Worm (Caenorhabditis elegans) whole organism, midembryonic: ENCODE measurements around the gene twk-25.

Experiments used
- cog-1 ChIP-seq: sonication (generic microtip); optimal IDR thresholded peaks from 2 replicates; lab custom pipeline; 2016; ENCODE audit warnings: missing genetic modification characterization, missing compliant biosample characterization
- flt-1 ChIP-seq: fragments of 200-800 bp; sonication (Bioruptor generic); IDR thresholded peaks from 2 replicates; pipeline ENCODE4 v1.3.6; 2022; ENCODE audit warnings: missing genetic modification characterization, missing compliant biosample characterization
- klf-2 ChIP-seq: fragments of 200-800 bp; sonication (Bioruptor generic); conservative IDR thresholded peaks from 2 replicates; pipeline ENCODE4 v1.3.6; 2022; ENCODE audit warnings: missing genetic modification reagents, missing genetic modification characterization, missing compliant biosample characterization
- ztf-29 ChIP-seq: fragments of 200-800 bp; sonication (Bioruptor generic); IDR thresholded peaks from 2 replicates; pipeline ENCODE4 v1.3.6; 2022; ENCODE audit warnings: missing genetic modification reagents, missing genetic modification characterization, missing compliant biosample characterization

ce11 chrIV:11503654-11504053, 862 bp upstream of the twk-25 start:
- no peak for TF ChIP-seq cog-1 (tag; lab: Kevin White, UChicago)
- TF ChIP-seq ztf-29 (GFP tag; lab: Robert Waterston, UW), result no peak
- TF ChIP-seq flt-1, result no peak
- no peak for TF ChIP-seq klf-2 (GFP tag; lab: Robert Waterston, UW)
